Worm (Caenorhabditis elegans) whole organism, early embryonic: ENCODE measurements around the gene snb-5.

Experiments
- F13C5.2 ChIP-seq: sonication (generic microtip); optimal IDR thresholded peaks from 2 replicates; lab custom pipeline; 2017; ENCODE audit warnings: mild to moderate bottlenecking, missing genetic modification characterization, inconsistent platforms, missing compliant biosample characterization
- aly-1 ChIP-seq: sonication (generic microtip); optimal IDR thresholded peaks from 2 replicates; lab custom pipeline; 2016; ENCODE audit warnings: missing genetic modification characterization, missing compliant biosample characterization
- ama-1 ChIP-seq: fragments of 150-350 bp; optimal IDR thresholded peaks from 2 replicates; lab custom pipeline; 2014
- pes-1 ChIP-seq: fragments of 200-800 bp; sonication (Bioruptor generic); IDR thresholded peaks from 2 replicates; pipeline ENCODE4 v1.3.6; 2022; ENCODE audit warnings: missing genetic modification reagents, missing genetic modification characterization, missing compliant biosample characterization
- sea-1 ChIP-seq: fragments of 200-800 bp; sonication (Bioruptor generic); conservative IDR thresholded peaks from 2 replicates; pipeline ENCODE4 v1.3.6; 2022; ENCODE audit warnings: missing genetic modification characterization, missing compliant biosample characterization

ce11 chrIII:8175263-8175662, 27.6 kb upstream of the snb-5 start:
- TF ChIP-seq ama-1 (lab: Kevin White, UChicago) (no peak), F13C5.2 (no peak), pes-1 (no peak), sea-1 (no peak), aly-1 (tag; lab: Kevin White, UChicago) (no peak)
